Worm (Caenorhabditis elegans): ENCODE measurements around the gene unc-103.

Gene unc-103

ce11 chrIII:4195306-4196008 is 80.3 kb downstream of the unc-103 start:
- TF ChIP-seq W03F9.2 (tag; optimal IDR thresholded peaks at IDR 0.05) (peak; percentile 2), dao-5 (tag; optimal IDR thresholded peaks at IDR 0.05) (peak; percentile 58), him-1 (tag; optimal IDR thresholded peaks at IDR 0.05) (peak; percentile 51)

- no peak for TF ChIP-seq dao-5 (tag; optimal IDR thresholded peaks at IDR 0.05)
- TF ChIP-seq W03F9.2 (tag; optimal IDR thresholded peaks at IDR 0.05), result peak; percentile 7
Measured at ce11 chrIII:4196301-4196987, 81.3 kb downstream of the unc-103 start.

Measured in whole organism, L4/young adult.